Worm (Caenorhabditis elegans): Measurements from ENCODE around the gene D1086.6.

D1086.6 gene

DNA sequence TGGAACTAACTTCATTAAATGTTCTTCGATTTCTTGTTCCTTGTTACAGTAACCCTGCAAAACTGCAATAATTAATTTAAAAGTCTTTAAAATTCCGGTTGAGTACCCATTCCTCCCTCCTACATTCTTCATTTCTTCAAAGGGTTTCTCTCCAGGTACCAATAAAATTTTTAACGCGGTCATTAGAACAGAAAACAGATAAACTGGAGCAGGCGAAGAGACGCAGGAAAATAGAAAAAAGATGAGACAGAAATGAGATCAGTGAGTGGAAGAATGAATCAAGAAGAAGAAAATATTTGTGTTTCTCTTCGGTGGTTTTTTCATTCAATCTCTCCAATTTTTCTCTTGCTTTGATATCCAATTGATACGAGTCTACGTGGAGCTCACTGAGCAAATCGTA, 14.2 kb downstream of the D1086.6 start, which contains the start of gene D1086.8:
D1086.8 (plus strand) TSS at position 301 of the 400 bp plus-strand sequence.
- TF ChIP-seq xbp-1 (tag; optimal IDR thresholded peaks at IDR 0.05) (no peak), ceh-82 (tag; optimal IDR thresholded peaks at IDR 0.05) (no peak), blmp-1 (tag; optimal IDR thresholded peaks at IDR 0.05) (peak; percentile 11), lsy-2 (tag; optimal IDR thresholded peaks at IDR 0.05) (peak in 1 of 2 experiments; percentile 38), dsc-1 (tag; optimal IDR thresholded peaks at IDR 0.05) (peak; percentile 2), tbx-2 (tag; optimal IDR thresholded peaks at IDR 0.05) (no peak), lin-14 (GFP tag; optimal IDR thresholded peaks at IDR 0.05) (peak; percentile 57), mab-9 (GFP tag; IDR thresholded peaks at IDR 0.05) (no peak), nhr-85 (tag) (no peak), rnt-1 (tag; optimal IDR thresholded peaks at IDR 0.05) (peak; percentile 33)

DNA sequence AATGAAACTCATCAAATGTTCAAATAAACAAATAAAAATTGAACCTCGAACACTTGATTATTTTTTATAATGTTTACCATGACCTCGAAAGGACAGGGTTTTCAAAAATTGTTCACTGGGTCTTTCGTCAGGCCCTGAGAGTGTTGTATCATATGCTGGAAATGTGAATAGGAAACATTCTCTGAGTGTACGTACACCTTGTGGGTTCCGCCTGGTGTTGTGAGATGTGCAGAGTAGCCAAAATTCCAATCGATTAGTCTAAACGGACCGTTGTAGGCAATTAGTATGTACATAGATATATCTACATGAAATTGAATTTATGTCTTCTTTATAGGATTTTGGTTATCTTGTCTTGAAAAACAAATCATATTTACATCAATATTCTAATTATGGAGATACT, 14.9 kb downstream of the D1086.6 start:
- no peak for TF ChIP-seq elt-3 (tag; optimal IDR thresholded peaks at IDR 0.05)
- no peak for TF ChIP-seq zip-4 (GFP tag; optimal IDR thresholded peaks at IDR 0.05)
- no peak for TF ChIP-seq fos-1 (tag; optimal IDR thresholded peaks at IDR 0.05)
- no peak for TF ChIP-seq nhr-20 (tag; optimal IDR thresholded peaks at IDR 0.05)
- no peak for TF ChIP-seq hlh-4 (tag; optimal IDR thresholded peaks at IDR 0.05)
- TF ChIP-seq rnt-1 (tag; optimal IDR thresholded peaks at IDR 0.05): no peak
- no peak for TF ChIP-seq dpl-1 (GFP tag; optimal IDR thresholded peaks at IDR 0.05)

- TF ChIP-seq nhr-20 (tag; optimal IDR thresholded peaks at IDR 0.05): peak; percentile 77
- TF ChIP-seq nhr-90 (tag; optimal IDR thresholded peaks at IDR 0.05; ENCODE audit: poor library complexity): peak; percentile 46
- TF ChIP-seq nhr-85 (tag): peak; percentile 85
- TF ChIP-seq nhr-71 (tag; optimal IDR thresholded peaks at IDR 0.05): peak; percentile 66
- peak; percentile 20 for TF ChIP-seq mep-1 (tag; optimal IDR thresholded peaks at IDR 0.05)
- TF ChIP-seq nhr-28 (tag; optimal IDR thresholded peaks at IDR 0.05): no peak
- TF ChIP-seq blmp-1 (tag; optimal IDR thresholded peaks at IDR 0.05): peak; percentile 65
- TF ChIP-seq snu-23 (GFP tag; optimal IDR thresholded peaks at IDR 0.05): peak; percentile 60
- peak; percentile 56 for TF ChIP-seq tbx-2 (tag; optimal IDR thresholded peaks at IDR 0.05)
- peak; percentile 84 for TF ChIP-seq lin-14 (GFP tag; optimal IDR thresholded peaks at IDR 0.05)
- TF ChIP-seq mdl-1 (tag; optimal IDR thresholded peaks at IDR 0.05): peak in 1 of 2 experiments; percentile 10
- peak in 5 of 6 experiments; percentile 55 to 99 (median 70) for TF ChIP-seq elt-3 (tag; optimal IDR thresholded peaks at IDR 0.05)
- TF ChIP-seq isw-1 (GFP tag; IDR thresholded peaks at IDR 0.05): no peak
- no peak for TF ChIP-seq alr-1 (tag; optimal IDR thresholded peaks at IDR 0.05; ENCODE audit: borderline replicate concordance)
- no peak for TF ChIP-seq skn-1 (tag; optimal IDR thresholded peaks at IDR 0.05)
- peak in 1 of 2 experiments; percentile 24 for TF ChIP-seq lsy-2 (tag; optimal IDR thresholded peaks at IDR 0.05)
- peak; percentile 20 for TF ChIP-seq nhr-47 (tag; optimal IDR thresholded peaks at IDR 0.05)
- no peak for TF ChIP-seq efl-1 (optimal IDR thresholded peaks at IDR 0.05)
- TF ChIP-seq efl-1 (GFP tag; optimal IDR thresholded peaks at IDR 0.05 in 1 of 2): peak in 1 of 2 experiments; percentile 9
- peak; percentile 68 for TF ChIP-seq grh-1 (GFP tag; IDR thresholded peaks at IDR 0.05)
- no peak for TF ChIP-seq ama-1 (optimal IDR thresholded peaks at IDR 0.05)
- TF ChIP-seq nhr-19 (GFP tag; conservative IDR thresholded peaks at IDR 0.05): peak; percentile 23; the same call in 1 of the 2 replicates
Observed at ce11 chrV:14094953-14095352, 15.4 kb downstream of the D1086.6 start.

- TF ChIP-seq snpc-4 (tag; optimal IDR thresholded peaks at IDR 0.05) (peak; percentile 26), lin-13 (GFP tag; optimal IDR thresholded peaks at IDR 0.05) (no peak), rnt-1 (tag; optimal IDR thresholded peaks at IDR 0.05) (peak; percentile 11)
Observed at ce11 chrV:14097358-14097757, 17.8 kb downstream of the D1086.6 start.

DNA sequence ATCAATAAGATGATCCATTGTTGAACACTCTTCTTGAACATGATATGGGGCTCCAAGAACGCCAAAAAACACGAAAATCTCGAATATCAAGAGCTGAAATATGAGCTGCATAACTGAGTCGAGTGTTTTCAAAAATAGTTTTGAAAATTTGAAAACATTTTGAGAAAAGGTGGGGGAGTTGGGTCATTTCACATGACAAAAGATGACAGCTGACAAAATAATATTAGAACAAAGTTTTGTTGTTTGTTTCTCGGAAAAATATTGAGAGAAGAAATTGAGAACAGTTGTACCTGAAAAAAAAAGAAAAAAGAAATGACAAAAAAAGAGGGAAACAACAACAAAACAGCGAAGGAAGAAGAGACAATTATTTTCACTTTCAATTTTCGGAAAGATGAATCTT, 18.9 kb downstream of the D1086.6 start, which contains the start of the genes D1086.2 and D1086.1:
D1086.2 (minus strand) TSS at position 150 of the 400 bp plus-strand sequence.
D1086.1 (plus strand) TSS at position 340 of the 400 bp plus-strand sequence.
- TF ChIP-seq fkh-4 (tag; optimal IDR thresholded peaks at IDR 0.05; ENCODE audit: borderline replicate concordance) (no peak), lir-3 (tag; optimal IDR thresholded peaks at IDR 0.05; ENCODE audit: poor library complexity) (no peak), xbp-1 (tag; optimal IDR thresholded peaks at IDR 0.05) (no peak), tlp-1 (tag; optimal IDR thresholded peaks at IDR 0.05) (no peak), alr-1 (tag; optimal IDR thresholded peaks at IDR 0.05; ENCODE audit: borderline replicate concordance) (no peak), nhr-19 (GFP tag; conservative IDR thresholded peaks at IDR 0.05) (peak; percentile 35), unc-130 (tag; optimal IDR thresholded peaks at IDR 0.05) (no peak), efl-1 (optimal IDR thresholded peaks at IDR 0.05) (no peak), efl-1 (GFP tag; optimal IDR thresholded peaks at IDR 0.05 in 1 of 2) (no peak), zag-1 (tag; optimal IDR thresholded peaks at IDR 0.05) (no peak), hlh-4 (tag; optimal IDR thresholded peaks at IDR 0.05) (no peak), isw-1 (GFP tag; IDR thresholded peaks at IDR 0.05) (no peak), nhr-71 (tag; optimal IDR thresholded peaks at IDR 0.05) (peak; percentile 60), hlh-17 (GFP tag; optimal IDR thresholded peaks at IDR 0.05; ENCODE audit: borderline replicate concordance) (no peak), rnt-1 (tag; optimal IDR thresholded peaks at IDR 0.05) (peak; percentile 21), nhr-20 (tag; optimal IDR thresholded peaks at IDR 0.05) (peak; percentile 30), ztf-4 (tag; optimal IDR thresholded peaks at IDR 0.05) (no peak), aly-2 (tag; optimal IDR thresholded peaks at IDR 0.05) (no peak), lin-14 (GFP tag; optimal IDR thresholded peaks at IDR 0.05) (peak; percentile 73), lin-39 (tag; optimal IDR thresholded peaks at IDR 0.05) (peak; percentile 16), ceh-82 (tag; optimal IDR thresholded peaks at IDR 0.05) (no peak), nhr-90 (tag; optimal IDR thresholded peaks at IDR 0.05; ENCODE audit: poor library complexity) (no peak), fkh-8 (tag; optimal IDR thresholded peaks at IDR 0.05) (no peak)
